Fruit fly (Drosophila melanogaster): Measurements from ENCODE around the gene CG32148.

The CG32148 gene

DNA sequence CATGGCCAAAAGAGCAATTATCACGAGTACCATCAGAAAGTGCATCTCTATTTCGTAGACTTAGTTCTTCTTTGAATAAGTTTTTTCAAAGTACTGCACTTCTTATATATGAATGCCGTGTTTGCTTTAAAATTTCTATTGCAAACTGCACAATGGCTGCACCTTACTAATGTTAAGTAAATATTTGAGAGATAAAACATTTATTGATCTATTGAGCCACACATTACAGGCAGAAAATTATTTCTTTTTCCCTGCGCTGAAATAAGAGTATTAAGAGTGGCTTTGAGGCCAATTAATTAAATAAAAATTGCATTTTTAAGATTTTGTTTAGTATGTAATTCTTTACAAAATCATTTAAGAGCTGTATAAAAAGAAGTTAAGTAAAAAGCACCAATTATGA, 30.0 kb downstream of the CG32148 start, which contains the start of gene CG43680:
Gene CG43680, minus strand, starts transcription at position 101 of the 400 bp plus-strand sequence.
- TF ChIP-seq CG17801 (GFP tag; optimal IDR thresholded peaks at IDR 0.05; ENCODE audit: partially characterized antibody), result no peak

DNA sequence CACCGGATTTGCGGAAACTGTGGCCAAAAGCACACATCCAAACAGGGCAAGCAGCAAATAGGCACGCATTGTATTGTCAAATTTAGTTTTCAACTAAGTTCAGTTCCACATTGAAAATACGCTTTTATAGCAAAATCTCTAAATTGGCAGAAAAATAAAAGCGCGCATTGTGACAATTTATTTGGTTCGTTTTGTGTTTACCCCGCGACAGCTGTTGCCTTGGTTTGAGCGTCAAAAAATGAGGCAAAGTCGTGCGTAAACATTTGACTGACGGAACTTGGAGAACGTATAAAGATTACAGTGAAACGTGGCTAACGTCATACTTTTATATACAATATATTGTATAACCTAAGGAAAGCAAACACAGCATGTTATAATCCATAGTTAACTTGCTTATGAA, 30.7 kb downstream of the CG32148 start, which contains the start of gene CG18649:
Gene CG18649, minus strand, starts transcription at position 101 of the 400 bp plus-strand sequence.
- TF ChIP-seq CG17801 (GFP tag; optimal IDR thresholded peaks at IDR 0.05; ENCODE audit: partially characterized antibody), result no peak

- TF ChIP-seq CG17801 (GFP tag; optimal IDR thresholded peaks at IDR 0.05; ENCODE audit: partially characterized antibody), result no peak
Measured at dm6 chr3L:15054477-15054876, 31.2 kb downstream of the CG32148 start, which contains the start of gene EAChm. TSS of gene EAChm (plus strand) at chr3L:15054777.

DNA sequence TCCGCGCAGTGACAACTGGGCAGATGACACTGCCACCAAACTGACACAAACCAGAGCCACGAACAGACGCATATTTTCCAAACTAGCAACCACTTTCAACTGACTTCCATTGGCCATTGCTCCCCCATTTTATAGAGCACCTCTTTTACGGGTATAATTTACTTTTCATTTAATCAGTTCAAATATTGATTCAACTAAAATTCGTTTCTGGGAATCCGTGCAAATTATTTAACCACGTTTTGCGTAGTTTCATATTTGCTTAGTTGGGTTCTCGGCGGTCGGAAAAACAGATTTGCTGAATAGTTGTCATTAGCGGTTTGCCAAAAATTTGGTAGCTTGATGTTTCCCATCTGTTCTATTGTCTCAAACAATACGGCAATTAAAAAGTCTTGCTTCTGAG, 38.3 kb downstream of the CG32148 start, which contains the start of gene CG13460:
Gene CG13460, minus strand, starts transcription at position 101 of the 400 bp plus-strand sequence.
- no peak for TF ChIP-seq CG17801 (GFP tag; optimal IDR thresholded peaks at IDR 0.05; ENCODE audit: partially characterized antibody)

DNA sequence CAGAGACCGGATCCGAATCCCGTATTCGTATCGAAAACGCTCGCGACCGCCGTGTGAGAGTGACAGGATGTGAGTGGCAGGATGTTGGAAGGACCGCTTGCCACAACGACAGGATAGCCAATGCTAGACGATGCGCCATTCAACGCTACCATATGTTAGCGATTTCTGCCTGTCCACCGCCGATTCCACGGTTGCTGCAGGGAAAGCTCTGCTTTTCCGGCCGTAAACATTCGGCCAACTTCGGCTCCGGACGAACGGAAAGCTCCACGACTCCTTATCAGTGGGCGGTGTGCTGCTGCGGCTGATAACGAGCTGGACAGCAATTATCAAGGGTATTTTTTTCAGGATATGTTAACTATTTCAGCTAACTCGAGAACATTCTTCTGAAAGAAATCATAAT, 41.6 kb downstream of the CG32148 start, which contains the start of gene Sytbeta:
Gene Sytbeta, minus strand, starts transcription at position 101 of the 400 bp plus-strand sequence.
- no peak for TF ChIP-seq CG17801 (GFP tag; optimal IDR thresholded peaks at IDR 0.05; ENCODE audit: partially characterized antibody)

dm6 chr3L:15072149-15072548, 48.9 kb downstream of the CG32148 start:
- TF ChIP-seq CG17801 (GFP tag; optimal IDR thresholded peaks at IDR 0.05; ENCODE audit: partially characterized antibody), result no peak

All from ovary, adult (tissue).